Worm (Caenorhabditis elegans) whole organism, mixed stage, embryonic: ENCODE data around the gene C29F5.1.

Experiments
- M03D4.4 ChIP-seq: sonication (generic microtip); optimal IDR thresholded peaks from 2 replicates; lab custom pipeline; 2017; ENCODE audit warnings: mild to moderate bottlenecking, missing genetic modification characterization, missing compliant biosample characterization
- blmp-1 ChIP-seq: fragments of 150-350 bp; optimal IDR thresholded peaks from 2 replicates; lab custom pipeline; 2014; ENCODE audit warnings: missing biosample characterization, missing genetic modification characterization
- ceh-43 ChIP-seq: fragments of 200-800 bp; sonication (Bioruptor generic); optimal IDR thresholded peaks from 2 replicates; lab custom pipeline; 2018; ENCODE audit warnings: mild to moderate bottlenecking, missing genetic modification characterization, moderate library complexity, missing compliant biosample characterization
- ces-1 ChIP-seq: fragments of 150-350 bp; optimal IDR thresholded peaks from 2 replicates; lab custom pipeline; 2014; ENCODE audit warnings: missing biosample characterization, missing genetic modification reagents, missing genetic modification characterization
- cnd-1 ChIP-seq: fragments of 200-800 bp; sonication (Bioruptor generic); optimal IDR thresholded peaks from 2 replicates; lab custom pipeline; 2018; ENCODE audit warnings: mild to moderate bottlenecking, missing genetic modification characterization, missing compliant biosample characterization
- elt-1 ChIP-seq: sonication (generic microtip); optimal IDR thresholded peaks from 2 replicates; lab custom pipeline; 2017; ENCODE audit warnings: missing genetic modification characterization, mild to moderate bottlenecking, missing compliant biosample characterization, antibody characterized with exemption, moderate library complexity, borderline replicate concordance; ENCODE audit not compliant: insufficient read depth
- ham-2 ChIP-seq: fragments of 200-800 bp; sonication (Bioruptor generic); optimal IDR thresholded peaks from 2 replicates; lab custom pipeline; 2018; ENCODE audit warnings: mild to moderate bottlenecking, missing genetic modification characterization, missing compliant biosample characterization
- mab-5 ChIP-seq: fragments of 150-350 bp; optimal IDR thresholded peaks from 2 replicates; lab custom pipeline; 2014; ENCODE audit warnings: missing biosample characterization, missing genetic modification characterization
- nhr-2 ChIP-seq: fragments of 150-350 bp; optimal IDR thresholded peaks from 2 replicates; lab custom pipeline; 2014; ENCODE audit warnings: missing biosample characterization, missing genetic modification characterization
- nhr-237 ChIP-seq: fragments of 150-350 bp; optimal IDR thresholded peaks from 2 replicates; lab custom pipeline; 2014; ENCODE audit warnings: missing biosample characterization, missing genetic modification characterization
- nhr-28 ChIP-seq: fragments of 150-350 bp; optimal IDR thresholded peaks from 2 replicates; lab custom pipeline; 2014; ENCODE audit warnings: missing biosample characterization, missing genetic modification characterization
- nhr-76 ChIP-seq: sonication (generic microtip); optimal IDR thresholded peaks from 2 replicates; lab custom pipeline; 2017; ENCODE audit warnings: missing biosample characterization, missing genetic modification characterization
- pha-4 ChIP-seq: fragments of 150-350 bp; optimal IDR thresholded peaks from 2 replicates; lab custom pipeline; 2018; ENCODE audit warnings: missing biosample characterization, missing genetic modification reagents, missing genetic modification characterization
- sem-2 ChIP-seq: fragments of 200-800 bp; sonication (Bioruptor generic); optimal IDR thresholded peaks from 2 replicates; lab custom pipeline; 2018; ENCODE audit warnings: mild to moderate bottlenecking, missing genetic modification characterization, missing compliant biosample characterization
- sptf-1 ChIP-seq: sonication (generic microtip); optimal IDR thresholded peaks from 2 replicates; lab custom pipeline; 2017; ENCODE audit warnings: mild to moderate bottlenecking, missing genetic modification characterization, moderate library complexity, missing compliant biosample characterization
- unc-120 ChIP-seq: sonication (generic microtip); optimal IDR thresholded peaks from 2 replicates; lab custom pipeline; 2017; ENCODE audit warnings: missing genetic modification characterization, missing compliant biosample characterization; ENCODE audit not compliant: poor library complexity, severe bottlenecking
- unc-39 ChIP-seq: fragments of 150-350 bp; optimal IDR thresholded peaks from 2 replicates; lab custom pipeline; 2014; ENCODE audit warnings: missing biosample characterization, missing genetic modification characterization
- zip-8 ChIP-seq: fragments of 150-350 bp; optimal IDR thresholded peaks from 2 replicates; lab custom pipeline; 2014; ENCODE audit warnings: missing biosample characterization, missing genetic modification characterization
- ztf-11 ChIP-seq: fragments of 150-350 bp; optimal IDR thresholded peaks from 2 replicates; lab custom pipeline; 2014; ENCODE audit warnings: missing biosample characterization, missing genetic modification characterization

Gene C29F5.1

DNA sequence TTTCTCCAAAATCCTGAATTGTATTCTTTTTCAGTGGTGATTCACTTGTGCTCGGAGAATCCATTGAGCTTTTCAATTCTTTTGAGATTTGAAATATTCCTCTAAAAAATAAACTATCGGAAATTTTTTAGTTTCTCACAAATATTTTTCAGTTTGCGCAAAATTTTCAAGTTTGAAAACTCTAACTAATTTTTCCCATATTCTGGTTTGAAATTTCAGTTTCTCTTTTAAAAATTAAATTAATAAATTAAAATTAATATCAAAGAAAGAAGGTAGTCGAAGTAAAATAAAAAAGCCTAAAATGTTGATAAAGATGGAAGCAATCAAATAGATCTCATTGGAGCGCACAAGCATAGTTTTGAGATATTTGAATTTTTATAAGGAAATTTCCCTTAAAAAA, 48.6 kb downstream of the C29F5.1 start, which contains the start of gene C32D5.10:
Gene C32D5.10 (minus strand): TSS at position 101 of the 400 bp plus-strand sequence.
- no peak for TF ChIP-seq cnd-1 (tag; lab: Kevin White, UChicago)
- TF ChIP-seq ceh-43 (GFP tag; lab: Kevin White, UChicago) = no peak
- no peak for TF ChIP-seq sptf-1 (tag; lab: Kevin White, UChicago)
- TF ChIP-seq nhr-2 = no peak
- TF ChIP-seq ztf-11 (tag; lab: Kevin White, UChicago) = no peak
- TF ChIP-seq nhr-237 (tag; lab: Kevin White, UChicago) = no peak
- TF ChIP-seq elt-1 (tag; lab: Kevin White, UChicago) = no peak
- no peak for TF ChIP-seq blmp-1
- no peak for TF ChIP-seq nhr-76 (tag; lab: Kevin White, UChicago)
- TF ChIP-seq pha-4 (tag; lab: Kevin White, UChicago) = no peak
- no peak for TF ChIP-seq zip-8 (tag; lab: Kevin White, UChicago)
- no peak for TF ChIP-seq unc-39 (tag; lab: Kevin White, UChicago)
- TF ChIP-seq sem-2 = no peak
- no peak for TF ChIP-seq ham-2 (GFP tag; lab: Kevin White, UChicago)
- no peak for TF ChIP-seq ces-1 (GFP tag; lab: Kevin White, UChicago)
- no peak for TF ChIP-seq M03D4.4
- TF ChIP-seq nhr-28 = no peak
- no peak for TF ChIP-seq mab-5 (tag; lab: Kevin White, UChicago)
- TF ChIP-seq unc-120 (tag; lab: Kevin White, UChicago) = no peak
